Worm (Caenorhabditis elegans) whole organism, late embryonic: Measurements from ENCODE around the gene C45B11.2.

Source experiments
- C38D4.7 ChIP-seq: fragments of 200-800 bp; sonication (Bioruptor generic); optimal IDR thresholded peaks from 2 replicates; lab custom pipeline; 2018; ENCODE audit warnings: mild to moderate bottlenecking, missing genetic modification characterization, moderate library complexity, missing compliant biosample characterization
- F13H6.1 ChIP-seq: sonication (generic microtip); optimal IDR thresholded peaks from 2 replicates; lab custom pipeline; 2016; ENCODE audit warnings: missing genetic modification characterization, missing compliant biosample characterization
- K09A11.1 ChIP-seq: sonication (generic microtip); optimal IDR thresholded peaks from 2 replicates; lab custom pipeline; 2017; ENCODE audit warnings: antibody characterized with exemption, mild to moderate bottlenecking, missing genetic modification characterization, missing compliant biosample characterization; ENCODE audit not compliant: insufficient read depth
- T23F11.4 ChIP-seq: fragments of 200-800 bp; sonication (Bioruptor generic); optimal IDR thresholded peaks from 2 replicates; lab custom pipeline; 2018; ENCODE audit warnings: mild to moderate bottlenecking, missing genetic modification characterization, missing compliant biosample characterization
- ahr-1 ChIP-seq: sonication (generic microtip); optimal IDR thresholded peaks from 2 replicates; lab custom pipeline; 2016; ENCODE audit warnings: missing genetic modification characterization, missing compliant biosample characterization
- ama-1 ChIP-seq: fragments of 150-350 bp; optimal IDR thresholded peaks from 2 replicates; lab custom pipeline; 2014
- ceh-14 ChIP-seq: sonication (generic microtip); optimal IDR thresholded peaks from 2 replicates; lab custom pipeline; 2016; ENCODE audit warnings: missing genotype, missing genetic modification characterization, missing compliant biosample characterization
- ceh-18 ChIP-seq: sonication (generic microtip); optimal IDR thresholded peaks from 2 replicates; lab custom pipeline; 2016; ENCODE audit warnings: missing genetic modification characterization, missing compliant biosample characterization
- ceh-19 ChIP-seq: fragments of 200-800 bp; sonication (Bioruptor generic); optimal IDR thresholded peaks from 2 replicates; lab custom pipeline; 2018; ENCODE audit warnings: mild to moderate bottlenecking, missing genetic modification characterization, missing compliant biosample characterization
- ceh-31 ChIP-seq: sonication (generic microtip); optimal IDR thresholded peaks from 2 replicates; lab custom pipeline; 2016; ENCODE audit warnings: missing genetic modification characterization, missing compliant biosample characterization
- ceh-34 ChIP-seq: sonication (generic microtip); optimal IDR thresholded peaks from 2 replicates; lab custom pipeline; 2016; ENCODE audit warnings: mild to moderate bottlenecking, missing genetic modification characterization, missing compliant biosample characterization
- ceh-48 ChIP-seq: sonication (generic microtip); optimal IDR thresholded peaks from 2 replicates; lab custom pipeline; 2016; ENCODE audit warnings: missing genetic modification characterization, inconsistent platforms, missing compliant biosample characterization
- ceh-6 ChIP-seq: fragments of 200-800 bp; sonication (Bioruptor generic); optimal IDR thresholded peaks from 2 replicates; lab custom pipeline; 2018; ENCODE audit warnings: mild to moderate bottlenecking, missing genetic modification characterization, missing compliant biosample characterization
- che-1 ChIP-seq: sonication (generic microtip); optimal IDR thresholded peaks from 2 replicates; lab custom pipeline; 2016; ENCODE audit warnings: mild to moderate bottlenecking, missing genetic modification characterization, missing compliant biosample characterization
- dve-1 ChIP-seq: sonication (generic microtip); optimal IDR thresholded peaks from 2 replicates; lab custom pipeline; 2017; ENCODE audit warnings: antibody characterized with exemption, mild to moderate bottlenecking, missing genetic modification characterization, missing compliant biosample characterization
- elt-2 ChIP-seq: sonication (generic microtip); optimal IDR thresholded peaks from 2 replicates; lab custom pipeline; 2016; ENCODE audit warnings: missing genetic modification reagents, missing genetic modification characterization, missing compliant biosample characterization
- ets-4 ChIP-seq: sonication (generic microtip); optimal IDR thresholded peaks from 2 replicates; lab custom pipeline; 2016; ENCODE audit warnings: missing genetic modification characterization, missing compliant biosample characterization
- eyg-1 ChIP-seq: sonication (generic microtip); optimal IDR thresholded peaks from 2 replicates; lab custom pipeline; 2016; ENCODE audit warnings: missing genotype, missing genetic modification characterization, missing compliant biosample characterization
- fkh-6 ChIP-seq: sonication (generic microtip); optimal IDR thresholded peaks from 2 replicates; lab custom pipeline; 2016; ENCODE audit warnings: missing genetic modification characterization, missing compliant biosample characterization
- gmeb-2 ChIP-seq: sonication (generic microtip); optimal IDR thresholded peaks from 2 replicates; lab custom pipeline; 2016; ENCODE audit warnings: missing genetic modification characterization, inconsistent platforms, missing compliant biosample characterization
- hlh-30 ChIP-seq: sonication (generic microtip); optimal IDR thresholded peaks from 2 replicates; lab custom pipeline; 2017; ENCODE audit warnings: antibody characterized with exemption, missing genetic modification characterization, missing compliant biosample characterization; ENCODE audit not compliant: insufficient read depth
- hlh-8 ChIP-seq: sonication (generic microtip); optimal IDR thresholded peaks from 2 replicates; lab custom pipeline; 2016; ENCODE audit warnings: missing genotype, missing genetic modification characterization, missing compliant biosample characterization
- lin-11 ChIP-seq: fragments of 200-800 bp; sonication (Bioruptor generic); optimal IDR thresholded peaks from 2 replicates; lab custom pipeline; 2018; ENCODE audit warnings: mild to moderate bottlenecking, missing genetic modification characterization, missing compliant biosample characterization
- madf-2 ChIP-seq: sonication (generic microtip); optimal IDR thresholded peaks from 2 replicates; lab custom pipeline; 2017; ENCODE audit warnings: missing genetic modification characterization, missing compliant biosample characterization
- nfya-1 ChIP-seq: sonication (generic microtip); optimal IDR thresholded peaks from 2 replicates; lab custom pipeline; 2017; ENCODE audit warnings: missing genetic modification characterization, mild to moderate bottlenecking, missing compliant biosample characterization, antibody characterized with exemption, moderate library complexity
- nhr-232 ChIP-seq: sonication (generic microtip); optimal IDR thresholded peaks from 2 replicates; lab custom pipeline; 2016; ENCODE audit warnings: missing genetic modification characterization, missing compliant biosample characterization
- npax-4 ChIP-seq: sonication (generic microtip); optimal IDR thresholded peaks from 2 replicates; lab custom pipeline; 2016; ENCODE audit warnings: missing genetic modification characterization, missing compliant biosample characterization
- pag-3 ChIP-seq: sonication (generic microtip); optimal IDR thresholded peaks from 2 replicates; lab custom pipeline; 2016; ENCODE audit warnings: missing compliant biosample characterization, missing genetic modification characterization, borderline replicate concordance
- pat-9 ChIP-seq: fragments of 200-800 bp; sonication (Bioruptor generic); optimal IDR thresholded peaks from 2 replicates; lab custom pipeline; 2018; ENCODE audit warnings: mild to moderate bottlenecking, missing genetic modification characterization, moderate library complexity, missing compliant biosample characterization
- pqm-1 ChIP-seq: sonication (generic microtip); optimal IDR thresholded peaks from 2 replicates; lab custom pipeline; 2016; ENCODE audit warnings: missing genetic modification characterization, missing compliant biosample characterization
- sox-2 ChIP-seq: fragments of 200-800 bp; sonication (Bioruptor generic); IDR thresholded peaks from 2 replicates; pipeline ENCODE4 v1.3.6; 2022; ENCODE audit warnings: missing genetic modification reagents, missing genetic modification characterization, missing compliant biosample characterization
- sox-4 ChIP-seq: sonication (generic microtip); optimal IDR thresholded peaks from 2 replicates; lab custom pipeline; 2017; ENCODE audit warnings: mild to moderate bottlenecking, missing genetic modification characterization, inconsistent platforms, missing compliant biosample characterization
- tbx-2 ChIP-seq: sonication (generic microtip); optimal IDR thresholded peaks from 2 replicates; lab custom pipeline; 2016; ENCODE audit warnings: missing genetic modification characterization, missing compliant biosample characterization
- ttx-3 ChIP-seq: sonication (generic microtip); optimal IDR thresholded peaks from 2 replicates; lab custom pipeline; 2016; ENCODE audit warnings: missing genetic modification reagents, missing genetic modification characterization, missing compliant biosample characterization
- unc-3 ChIP-seq, 2 experiments: fragments of 200-800 bp in 1 of 2; sonication (Bioruptor generic) in 1 of 2; sonication (generic microtip) in 1 of 2; conservative IDR thresholded peaks in 1 of 2; optimal IDR thresholded peaks in 1 of 2; 2 replicates each; pipeline versions ENCODE4 v1.3.6 to Lab custom; 2016 to 2022; ENCODE audit warnings: missing compliant biosample characterization in 2 of 2, missing genetic modification characterization in 2 of 2, missing genetic modification reagents in 1 of 2

C45B11.2 gene

ce11 chrV:11053827-11054226, 11.3 kb downstream of the C45B11.2 start, which contains the start of gene T04C12.7:
TSS of gene T04C12.7 (plus strand) at chrV:11054127.
- TF ChIP-seq sox-2 (GFP tag; lab: Robert Waterston, UW) (no peak), che-1 (tag; lab: Kevin White, UChicago) (no peak), ahr-1 (tag; lab: Kevin White, UChicago) (no peak), gmeb-2 (tag; lab: Kevin White, UChicago) (no peak)

- TF ChIP-seq unc-3 (GFP tag; conservative IDR thresholded peaks at IDR 0.05; lab: Robert Waterston, UW) = no peak
- TF ChIP-seq unc-3 (tag; optimal IDR thresholded peaks at IDR 0.05; lab: Kevin White, UChicago) = no peak
- TF ChIP-seq F13H6.1 (tag; lab: Kevin White, UChicago) = no peak
- no peak for TF ChIP-seq tbx-2
- no peak for TF ChIP-seq ama-1 (lab: Kevin White, UChicago)
- no peak for TF ChIP-seq ceh-19
Measured at ce11 chrV:11056484-11056883, 14.0 kb downstream of the C45B11.2 start.

ce11 chrV:11057043-11057442, 14.5 kb downstream of the C45B11.2 start, which contains the start of gene srh-75:
TSS of gene srh-75 (minus strand) at chrV:11057143.
- TF ChIP-seq ceh-31 (tag; lab: Kevin White, UChicago) (no peak), nfya-1 (tag; lab: Kevin White, UChicago) (no peak)

- TF ChIP-seq che-1 (tag; lab: Kevin White, UChicago) (no peak), pag-3 (tag; lab: Kevin White, UChicago) (no peak), elt-2 (tag; lab: Kevin White, UChicago) (peak; percentile 45)
Measured at ce11 chrV:11059180-11059579, 16.7 kb downstream of the C45B11.2 start, which contains the start of gene T04C12.1. TSS of gene T04C12.1 (minus strand) at chrV:11059269.

- TF ChIP-seq hlh-8 (tag; lab: Kevin White, UChicago) = no peak
- TF ChIP-seq ceh-14 (tag; lab: Kevin White, UChicago) = no peak
- TF ChIP-seq unc-3 (GFP tag; conservative IDR thresholded peaks at IDR 0.05; lab: Robert Waterston, UW) = no peak
- no peak for TF ChIP-seq unc-3 (tag; optimal IDR thresholded peaks at IDR 0.05; lab: Kevin White, UChicago)
- no peak for TF ChIP-seq ceh-18 (tag; lab: Kevin White, UChicago)
- TF ChIP-seq fkh-6 (tag; lab: Kevin White, UChicago) = no peak
- no peak for TF ChIP-seq npax-4
- no peak for TF ChIP-seq ceh-48 (tag; lab: Kevin White, UChicago)
- TF ChIP-seq sox-4 (tag; lab: Kevin White, UChicago) = no peak
- no peak for TF ChIP-seq ets-4 (tag; lab: Kevin White, UChicago)
- no peak for TF ChIP-seq ahr-1 (tag; lab: Kevin White, UChicago)
- TF ChIP-seq dve-1 (tag; lab: Kevin White, UChicago) = no peak
- TF ChIP-seq pat-9 (tag; lab: Kevin White, UChicago) = no peak
- TF ChIP-seq hlh-30 (tag; lab: Kevin White, UChicago) = no peak
- no peak for TF ChIP-seq T23F11.4 (GFP tag; lab: Kevin White, UChicago)
- TF ChIP-seq ceh-34 (tag; lab: Kevin White, UChicago) = no peak
- TF ChIP-seq ceh-6 (GFP tag; lab: Kevin White, UChicago) = no peak
Measured at ce11 chrV:11060239-11060984, 17.9 kb downstream of the C45B11.2 start, which contains the start of gene T04C12.11. TSS of gene T04C12.11 (minus strand) at chrV:11060289.

ce11 chrV:11061887-11062286, 19.4 kb downstream of the C45B11.2 start:
- no peak for TF ChIP-seq nhr-232 (tag; lab: Kevin White, UChicago)
- no peak for TF ChIP-seq ceh-19
- TF ChIP-seq C38D4.7 (GFP tag; lab: Kevin White, UChicago) = no peak
- TF ChIP-seq lin-11 (tag; lab: Kevin White, UChicago) = no peak
- TF ChIP-seq hlh-8 (tag; lab: Kevin White, UChicago) = no peak
- TF ChIP-seq gmeb-2 (tag; lab: Kevin White, UChicago) = no peak
- no peak for TF ChIP-seq ttx-3
- no peak for TF ChIP-seq eyg-1 (tag; lab: Kevin White, UChicago)
- TF ChIP-seq K09A11.1 (tag; lab: Kevin White, UChicago) = no peak
- no peak for TF ChIP-seq dve-1 (tag; lab: Kevin White, UChicago)
- TF ChIP-seq pqm-1 = no peak
- TF ChIP-seq che-1 (tag; lab: Kevin White, UChicago) = no peak
- no peak for TF ChIP-seq ama-1 (lab: Kevin White, UChicago)
- no peak for TF ChIP-seq madf-2 (tag; lab: Kevin White, UChicago)
